Worm (Caenorhabditis elegans): ENCODE data around the gene F47C12.7.

F47C12.7 gene

DNA sequence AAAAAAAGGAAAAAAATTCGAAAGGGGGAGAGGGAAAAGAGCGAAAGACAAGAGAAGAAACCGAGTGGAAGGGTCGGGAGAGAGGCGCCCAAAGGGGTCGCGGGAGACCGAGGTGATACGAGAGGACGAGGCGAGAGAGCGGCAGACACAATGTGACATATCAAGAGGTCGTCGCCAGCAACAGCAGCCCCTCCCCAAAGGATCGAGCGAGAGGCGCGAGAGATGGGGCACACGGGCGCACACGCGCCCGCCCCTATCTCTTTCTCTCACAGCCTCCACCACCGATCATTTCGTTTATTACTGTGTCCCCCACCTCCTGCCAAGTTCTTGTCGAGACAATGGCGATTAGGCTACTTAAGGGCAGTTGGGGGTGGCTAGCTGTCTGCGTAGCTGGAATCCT lies 32.9 kb upstream of the F47C12.7 start:
- TF ChIP-seq F26F4.8 (GFP tag; conservative IDR thresholded peaks at IDR 0.05) (no peak), hlh-11 (tag; optimal IDR thresholded peaks at IDR 0.05) (peak; percentile 95), rbr-2 (tag; optimal IDR thresholded peaks at IDR 0.05) (peak; percentile 63), unc-62 (GFP tag; optimal IDR thresholded peaks at IDR 0.05 in 1 of 2) (peak in 1 of 2 experiments; percentile 59), unc-62 (tag; optimal IDR thresholded peaks at IDR 0.05) (no peak), pha-4 (GFP tag; IDR thresholded peaks at IDR 0.05) (peak; percentile 85), pha-4 (tag; optimal IDR thresholded peaks at IDR 0.05) (no peak), madf-9 (GFP tag; conservative IDR thresholded peaks at IDR 0.05) (peak; percentile 49; the same call in 1 of the 2 replicates), nhr-76 (tag; optimal IDR thresholded peaks at IDR 0.05) (no peak), dmd-6 (GFP tag; IDR thresholded peaks at IDR 0.05) (peak; percentile 92), zip-2 (tag; optimal IDR thresholded peaks at IDR 0.05) (no peak), mdt-29 (GFP tag; IDR thresholded peaks at IDR 0.05) (no peak), mep-1 (tag; optimal IDR thresholded peaks at IDR 0.05) (peak; percentile 85), nhr-25 (tag; optimal IDR thresholded peaks at IDR 0.05; ENCODE audit: borderline replicate concordance, insufficient read depth) (peak; percentile 91), lim-7 (GFP tag; IDR thresholded peaks at IDR 0.05) (0 out of 2 replicates have a peak, but pooled peaks have one; percentile 29), mxl-2 (GFP tag; conservative IDR thresholded peaks at IDR 0.05) (0 out of 2 replicates have a peak, but pooled peaks have one; percentile 36), skn-1 (tag; optimal IDR thresholded peaks at IDR 0.05) (no peak), F44E2.7 (GFP tag; IDR thresholded peaks at IDR 0.05) (0 out of 2 replicates have a peak, but pooled peaks have one; percentile 36), zag-1 (tag; optimal IDR thresholded peaks at IDR 0.05) (no peak), lir-3 (tag; optimal IDR thresholded peaks at IDR 0.05) (no peak), hif-1 (tag; optimal IDR thresholded peaks at IDR 0.05) (peak; percentile 4 to 93), set-16 (GFP tag; IDR thresholded peaks at IDR 0.05) (peak; percentile 99), nhr-48 (tag; optimal IDR thresholded peaks at IDR 0.05) (peak; percentile 63), Y5F2A.4 (GFP tag; optimal IDR thresholded peaks at IDR 0.05) (peak; percentile 13), nhr-42 (GFP tag; IDR thresholded peaks at IDR 0.05) (0 out of 2 replicates have a peak, but pooled peaks have one; percentile 34), dpl-1 (GFP tag; optimal IDR thresholded peaks at IDR 0.05) (peak; percentile 7), Y48G9A.11 (GFP tag; IDR thresholded peaks at IDR 0.05) (no peak), nhr-10 (tag; optimal IDR thresholded peaks at IDR 0.05) (peak; percentile 56), egl-43 (GFP tag; IDR thresholded peaks at IDR 0.05) (peak; percentile 50; the same call in 1 of the 2 replicates), zfp-2 (tag; optimal IDR thresholded peaks at IDR 0.05) (no peak), duxl-1 (tag; optimal IDR thresholded peaks at IDR 0.05; ENCODE audit: poor library complexity) (peak; percentile 6), daf-16 (GFP tag; optimal IDR thresholded peaks at IDR 0.05) (no peak), daf-16 (tag; optimal IDR thresholded peaks at IDR 0.05) (peak; percentile 60), ces-1 (GFP tag; optimal IDR thresholded peaks at IDR 0.05) (no peak), lin-38 (GFP tag; IDR thresholded peaks at IDR 0.05) (peak; percentile 59), unc-130 (GFP tag; optimal IDR thresholded peaks at IDR 0.05) (no peak), nhr-102 (tag; optimal IDR thresholded peaks at IDR 0.05) (peak; percentile 43), zfp-3 (GFP tag; conservative IDR thresholded peaks at IDR 0.05) (0 out of 2 replicates have a peak, but pooled peaks have one; percentile 33), dmd-8 (GFP tag; IDR thresholded peaks at IDR 0.05) (peak; percentile 62; the same call in 1 of the 2 replicates), mdl-1 (tag; optimal IDR thresholded peaks at IDR 0.05) (peak; percentile 83 to 90), php-3 (GFP tag; IDR thresholded peaks at IDR 0.05) (peak; percentile 52; the same call in 1 of the 2 replicates), mxl-3 (GFP tag; optimal IDR thresholded peaks at IDR 0.05) (peak; percentile 94), daf-12 (tag; optimal IDR thresholded peaks at IDR 0.05) (no peak), vab-7 (GFP tag; IDR thresholded peaks at IDR 0.05) (no peak), R02D3.7 (tag; optimal IDR thresholded peaks at IDR 0.05) (no peak), ceh-28 (tag; optimal IDR thresholded peaks at IDR 0.05) (peak; percentile 19), arid-1 (GFP tag; conservative IDR thresholded peaks at IDR 0.05) (0 out of 2 replicates have a peak, but pooled peaks have one; percentile 35), nhr-28 (tag; optimal IDR thresholded peaks at IDR 0.05) (peak; percentile 92), nhr-6 (tag; optimal IDR thresholded peaks at IDR 0.05) (no peak), nhr-41 (GFP tag; IDR thresholded peaks at IDR 0.05) (peak; percentile 98), aly-2 (tag; optimal IDR thresholded peaks at IDR 0.05) (no peak)

Measured in whole organism, L4 larva.